Fruit fly (Drosophila melanogaster) whole organism, embryonic: ENCODE data around the gene CG10747.

ENCODE experiments used
- Chrac-16 ChIP-seq: fragments of 200-800 bp; sonication (Bioruptor generic); optimal IDR thresholded peaks from 3 replicates; lab custom pipeline; 2016; ENCODE audit warnings: missing biosample characterization, missing genetic modification characterization
- org-1 ChIP-seq: fragments of 200-800 bp; sonication (Bioruptor generic); optimal IDR thresholded peaks from 2 replicates; lab custom pipeline; 2017; ENCODE audit warnings: missing biosample characterization, missing genetic modification characterization
- prd ChIP-seq, 3 experiments: fragments of >200 bp in 2 of 3; fragments of 200-800 bp in 1 of 3; sonication (Bioruptor generic) in 1 of 3; optimal IDR thresholded peaks in 2 of 3; IDR thresholded peaks in 1 of 3; 2 replicates in 2 of 3; 3 replicates in 1 of 3; pipeline versions ENCODE4 v1.3.6 to Lab custom; 2017 to 2022; ENCODE audit warnings: missing biosample characterization in 1 of 3, missing genetic modification characterization in 1 of 3
- stwl ChIP-seq: fragments of 200-800 bp; sonication (Bioruptor generic); optimal IDR thresholded peaks from 3 replicates; lab custom pipeline; 2018; ENCODE audit warnings: missing biosample characterization, mild to moderate bottlenecking, missing genetic modification characterization, moderate library complexity

DNA sequence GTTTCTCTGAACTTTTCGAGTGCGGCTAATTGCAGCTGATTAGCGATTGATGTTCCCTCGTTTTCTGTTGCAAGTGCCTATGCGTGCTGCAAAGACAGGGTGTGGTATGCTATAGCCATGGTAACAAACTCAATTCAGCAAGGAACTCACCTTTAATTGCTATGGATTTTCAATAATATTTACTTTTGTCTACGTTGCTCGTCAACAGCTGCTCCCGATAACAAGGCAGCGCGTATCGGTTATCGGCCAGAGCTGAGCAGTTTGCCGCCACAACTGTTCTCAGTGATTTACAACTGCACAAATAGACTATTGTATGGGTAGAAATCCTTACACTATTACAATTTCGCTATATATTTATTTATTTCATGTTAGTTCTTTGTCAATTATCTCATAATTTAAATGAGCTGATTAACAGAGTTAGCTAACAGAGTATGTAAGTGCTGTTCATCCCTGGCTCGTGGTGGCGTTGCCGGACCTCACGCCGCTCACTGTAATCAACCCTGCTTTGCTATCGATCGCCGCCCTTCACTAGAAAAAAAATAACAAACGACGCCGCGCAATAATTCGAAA, 15.8 kb downstream of the CG10747 start, which contains the start of the genes pr and neb:
- TF ChIP-seq prd (optimal IDR thresholded peaks at IDR 0.05; lab: Kevin White, UChicago) (no peak), prd (GFP tag; IDR thresholded peaks at IDR 0.05; lab: Robert Waterston, UW) (no peak), Chrac-16 (GFP tag; lab: Kevin White, UChicago) (peak; percentile 57), org-1 (GFP tag; lab: Kevin White, UChicago) (no peak), stwl (tag; lab: Kevin White, UChicago) (peak; percentile 52)
